Worm (Caenorhabditis elegans) whole organism, mixed stage, embryonic: Measurements from ENCODE around the gene T11F9.1.

Experiments used
- M03D4.4 ChIP-seq: sonication (generic microtip); optimal IDR thresholded peaks from 2 replicates; lab custom pipeline; 2017; ENCODE audit warnings: mild to moderate bottlenecking, missing genetic modification characterization, missing compliant biosample characterization
- bed-3 ChIP-seq: fragments of 200-800 bp; sonication (Bioruptor generic); optimal IDR thresholded peaks from 3 replicates; lab custom pipeline; 2018; ENCODE audit warnings: mild to moderate bottlenecking, missing genetic modification characterization, moderate library complexity, missing compliant biosample characterization
- blmp-1 ChIP-seq: fragments of 150-350 bp; optimal IDR thresholded peaks from 2 replicates; lab custom pipeline; 2014; ENCODE audit warnings: missing biosample characterization, missing genetic modification characterization
- ceh-39 ChIP-seq: fragments of 150-350 bp; optimal IDR thresholded peaks from 2 replicates; lab custom pipeline; 2014; ENCODE audit warnings: missing biosample characterization, missing genetic modification characterization
- ceh-43 ChIP-seq: fragments of 200-800 bp; sonication (Bioruptor generic); optimal IDR thresholded peaks from 2 replicates; lab custom pipeline; 2018; ENCODE audit warnings: mild to moderate bottlenecking, missing genetic modification characterization, moderate library complexity, missing compliant biosample characterization
- ces-1 ChIP-seq: fragments of 150-350 bp; optimal IDR thresholded peaks from 2 replicates; lab custom pipeline; 2014; ENCODE audit warnings: missing biosample characterization, missing genetic modification reagents, missing genetic modification characterization
- cnd-1 ChIP-seq: fragments of 200-800 bp; sonication (Bioruptor generic); optimal IDR thresholded peaks from 2 replicates; lab custom pipeline; 2018; ENCODE audit warnings: mild to moderate bottlenecking, missing genetic modification characterization, missing compliant biosample characterization
- drap-1 ChIP-seq: fragments of 200-800 bp; sonication (Bioruptor generic); optimal IDR thresholded peaks from 3 replicates; lab custom pipeline; 2018; ENCODE audit warnings: mild to moderate bottlenecking, missing genetic modification characterization, missing compliant biosample characterization
- elt-1 ChIP-seq: sonication (generic microtip); optimal IDR thresholded peaks from 2 replicates; lab custom pipeline; 2017; ENCODE audit warnings: missing genetic modification characterization, mild to moderate bottlenecking, missing compliant biosample characterization, antibody characterized with exemption, moderate library complexity, borderline replicate concordance; ENCODE audit not compliant: insufficient read depth
- elt-3 ChIP-seq: fragments of 150-350 bp; optimal IDR thresholded peaks from 2 replicates; lab custom pipeline; 2014; ENCODE audit warnings: missing biosample characterization, missing genetic modification characterization
- hlh-1 ChIP-seq: fragments of 150-350 bp; optimal IDR thresholded peaks from 2 replicates; lab custom pipeline; 2014; ENCODE audit warnings: missing biosample characterization, missing genetic modification reagents, missing genetic modification characterization
- lin-13 ChIP-seq: fragments of 150-350 bp; optimal IDR thresholded peaks from 2 replicates; lab custom pipeline; 2014; ENCODE audit warnings: missing biosample characterization, missing genetic modification characterization
- lin-32 ChIP-seq: fragments of 200-800 bp; sonication (Bioruptor generic); optimal IDR thresholded peaks from 2 replicates; lab custom pipeline; 2018; ENCODE audit warnings: mild to moderate bottlenecking, missing genetic modification characterization, missing compliant biosample characterization
- mab-5 ChIP-seq: fragments of 150-350 bp; optimal IDR thresholded peaks from 2 replicates; lab custom pipeline; 2014; ENCODE audit warnings: missing biosample characterization, missing genetic modification characterization
- mep-1 ChIP-seq: fragments of 150-350 bp; optimal IDR thresholded peaks from 2 replicates; lab custom pipeline; 2017; ENCODE audit warnings: missing biosample characterization, missing genetic modification reagents, missing genetic modification characterization, inconsistent platforms
- mls-2 ChIP-seq: sonication (generic microtip); optimal IDR thresholded peaks from 2 replicates; lab custom pipeline; 2016; ENCODE audit warnings: mild to moderate bottlenecking, missing genetic modification characterization, moderate library complexity, missing compliant biosample characterization
- nhr-2 ChIP-seq: fragments of 150-350 bp; optimal IDR thresholded peaks from 2 replicates; lab custom pipeline; 2014; ENCODE audit warnings: missing biosample characterization, missing genetic modification characterization
- nhr-237 ChIP-seq: fragments of 150-350 bp; optimal IDR thresholded peaks from 2 replicates; lab custom pipeline; 2014; ENCODE audit warnings: missing biosample characterization, missing genetic modification characterization
- nhr-28 ChIP-seq: fragments of 150-350 bp; optimal IDR thresholded peaks from 2 replicates; lab custom pipeline; 2014; ENCODE audit warnings: missing biosample characterization, missing genetic modification characterization
- pha-4 ChIP-seq: fragments of 150-350 bp; optimal IDR thresholded peaks from 2 replicates; lab custom pipeline; 2018; ENCODE audit warnings: missing biosample characterization, missing genetic modification reagents, missing genetic modification characterization
- sem-2 ChIP-seq: fragments of 200-800 bp; sonication (Bioruptor generic); optimal IDR thresholded peaks from 2 replicates; lab custom pipeline; 2018; ENCODE audit warnings: mild to moderate bottlenecking, missing genetic modification characterization, missing compliant biosample characterization
- sptf-1 ChIP-seq: sonication (generic microtip); optimal IDR thresholded peaks from 2 replicates; lab custom pipeline; 2017; ENCODE audit warnings: mild to moderate bottlenecking, missing genetic modification characterization, moderate library complexity, missing compliant biosample characterization
- tbx-8 ChIP-seq: fragments of 200-800 bp; sonication (Bioruptor generic); optimal IDR thresholded peaks from 2 replicates; lab custom pipeline; 2018; ENCODE audit warnings: mild to moderate bottlenecking, missing genetic modification characterization, moderate library complexity, missing compliant biosample characterization
- unc-120 ChIP-seq: sonication (generic microtip); optimal IDR thresholded peaks from 2 replicates; lab custom pipeline; 2017; ENCODE audit warnings: missing genetic modification characterization, missing compliant biosample characterization; ENCODE audit not compliant: poor library complexity, severe bottlenecking
- unc-39 ChIP-seq: fragments of 150-350 bp; optimal IDR thresholded peaks from 2 replicates; lab custom pipeline; 2014; ENCODE audit warnings: missing biosample characterization, missing genetic modification characterization
- unc-62 ChIP-seq: fragments of 150-350 bp; optimal IDR thresholded peaks from 2 replicates; lab custom pipeline; 2014; ENCODE audit warnings: missing biosample characterization, missing genetic modification reagents, missing genetic modification characterization
- zip-8 ChIP-seq: fragments of 150-350 bp; optimal IDR thresholded peaks from 2 replicates; lab custom pipeline; 2014; ENCODE audit warnings: missing biosample characterization, missing genetic modification characterization
- ztf-11 ChIP-seq: fragments of 150-350 bp; optimal IDR thresholded peaks from 2 replicates; lab custom pipeline; 2014; ENCODE audit warnings: missing biosample characterization, missing genetic modification characterization

T11F9.1 gene

ce11 chrV:11438464-11438863 lies 20.9 kb upstream of the T11F9.1 start, which contains the start of gene dmsr-1:
dmsr-1 (plus strand) TSS chrV:11438764.
- TF ChIP-seq nhr-2 (tag; lab: Kevin White, UChicago) (no peak), ztf-11 (no peak), nhr-28 (tag; lab: Kevin White, UChicago) (no peak), cnd-1 (tag; lab: Kevin White, UChicago) (no peak), mls-2 (tag; lab: Kevin White, UChicago) (no peak), elt-3 (tag; lab: Kevin White, UChicago) (no peak), nhr-237 (tag; lab: Kevin White, UChicago) (no peak), tbx-8 (GFP tag; lab: Kevin White, UChicago) (no peak)

DNA sequence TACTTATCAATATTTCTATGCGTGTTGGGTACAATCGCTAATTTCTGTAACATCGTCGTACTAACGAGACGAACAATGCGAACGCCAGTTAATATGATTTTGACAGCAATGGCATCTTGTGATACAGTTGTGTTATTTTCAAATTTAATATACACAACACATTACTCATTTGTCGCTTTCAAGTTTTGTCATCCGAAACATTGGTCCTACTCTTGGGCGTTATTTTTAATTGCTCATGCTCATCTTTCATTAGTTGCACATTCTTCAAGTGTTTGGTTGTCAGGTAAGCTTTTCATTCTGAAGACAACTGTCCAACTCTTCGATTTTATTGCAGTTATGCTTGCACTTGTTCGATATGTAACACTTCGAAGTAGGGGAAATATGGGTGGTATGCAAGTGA lies 20.2 kb upstream of the T11F9.1 start:
- TF ChIP-seq lin-13 (tag; lab: Kevin White, UChicago) (no peak), tbx-8 (GFP tag; lab: Kevin White, UChicago) (no peak), lin-32 (GFP tag; lab: Kevin White, UChicago) (no peak), unc-39 (tag; lab: Kevin White, UChicago) (no peak), elt-3 (tag; lab: Kevin White, UChicago) (no peak), zip-8 (tag; lab: Kevin White, UChicago) (no peak), sptf-1 (tag; lab: Kevin White, UChicago) (no peak), nhr-237 (tag; lab: Kevin White, UChicago) (no peak)

ce11 chrV:11443503-11443902 lies 15.9 kb upstream of the T11F9.1 start, which contains the start of gene F57B7.2:
F57B7.2 (minus strand) TSS chrV:11443603.
- TF ChIP-seq cnd-1 (tag; lab: Kevin White, UChicago) (no peak), mep-1 (tag; lab: Kevin White, UChicago) (no peak), unc-120 (no peak), mab-5 (tag; lab: Kevin White, UChicago) (no peak), drap-1 (GFP tag; lab: Kevin White, UChicago) (no peak)

- TF ChIP-seq nhr-2 (tag; lab: Kevin White, UChicago) (no peak), ceh-43 (no peak), ceh-39 (tag; lab: Kevin White, UChicago) (no peak), unc-39 (tag; lab: Kevin White, UChicago) (no peak), blmp-1 (tag; lab: Kevin White, UChicago) (no peak), elt-1 (no peak), ces-1 (GFP tag; lab: Kevin White, UChicago) (peak; percentile 44), M03D4.4 (tag; lab: Kevin White, UChicago) (peak; percentile 4), mls-2 (tag; lab: Kevin White, UChicago) (peak; percentile 4), drap-1 (GFP tag; lab: Kevin White, UChicago) (peak; percentile 12)
Measured at ce11 chrV:11445375-11445774, 14.0 kb upstream of the T11F9.1 start.

DNA sequence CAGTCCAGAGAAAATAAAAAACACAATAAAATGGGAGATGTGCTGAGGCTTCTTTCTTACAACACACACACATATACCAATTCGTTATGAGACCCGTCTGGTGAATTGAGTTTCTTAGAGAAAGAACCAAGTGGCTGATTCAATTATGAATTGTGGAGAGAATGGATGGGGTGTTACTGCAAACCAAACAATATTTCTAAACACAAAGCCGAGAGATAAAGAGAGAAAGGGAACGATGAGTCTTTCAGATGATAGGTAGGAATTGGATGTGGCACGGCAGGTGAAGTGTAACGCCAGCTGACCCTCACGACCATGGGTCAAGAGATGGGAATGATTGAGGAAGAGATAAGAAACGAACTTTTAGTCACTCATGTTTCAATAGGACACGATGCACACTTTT lies 13.1 kb upstream of the T11F9.1 start, which contains the start of gene mig-17:
TSS of gene mig-17 (plus strand) at position 389 of the 400 bp plus-strand sequence.
- TF ChIP-seq nhr-237 (tag; lab: Kevin White, UChicago) (no peak), bed-3 (no peak), hlh-1 (tag; lab: Kevin White, UChicago) (peak; percentile 91), ces-1 (GFP tag; lab: Kevin White, UChicago) (peak; percentile 94), unc-62 (GFP tag; lab: Kevin White, UChicago) (peak; percentile 12)

ce11 chrV:11449404-11449803 lies 10.0 kb upstream of the T11F9.1 start:
- TF ChIP-seq sem-2 (GFP tag; lab: Kevin White, UChicago), result no peak
- TF ChIP-seq M03D4.4 (tag; lab: Kevin White, UChicago), result no peak
- TF ChIP-seq ceh-39 (tag; lab: Kevin White, UChicago), result no peak
- TF ChIP-seq tbx-8 (GFP tag; lab: Kevin White, UChicago), result no peak
- no peak for TF ChIP-seq pha-4 (tag; lab: Kevin White, UChicago)
